Worm (Caenorhabditis elegans) whole organism, L3 larva: Measurements from ENCODE around the gene pfkb-1.2.

Experiments used
- R02D3.7 ChIP-seq: fragments of 150-350 bp; optimal IDR thresholded peaks from 2 replicates; lab custom pipeline; 2014; ENCODE audit warnings: missing biosample characterization, missing genetic modification characterization
- ZK546.5 ChIP-seq: sonication (generic microtip); optimal IDR thresholded peaks from 2 replicates; lab custom pipeline; 2017; ENCODE audit warnings: missing biosample characterization, missing genetic modification characterization
- aly-2 ChIP-seq: fragments of 150-350 bp; optimal IDR thresholded peaks from 2 replicates; lab custom pipeline; 2014; ENCODE audit warnings: missing biosample characterization, missing genetic modification characterization
- ama-1 ChIP-seq: fragments of 150-350 bp; optimal IDR thresholded peaks from 2 replicates; lab custom pipeline; 2018
- ceh-28 ChIP-seq: fragments of 150-350 bp; optimal IDR thresholded peaks from 2 replicates; lab custom pipeline; 2014; ENCODE audit warnings: missing biosample characterization, missing genetic modification reagents, missing genetic modification characterization
- ceh-82 ChIP-seq: fragments of 150-350 bp; optimal IDR thresholded peaks from 2 replicates; lab custom pipeline; 2014; ENCODE audit warnings: missing biosample characterization, missing genetic modification characterization
- daf-12 ChIP-seq: fragments of 150-350 bp; optimal IDR thresholded peaks from 2 replicates; lab custom pipeline; 2014; ENCODE audit warnings: missing biosample characterization, missing genetic modification reagents, missing genetic modification characterization
- egl-27 ChIP-seq: sonication (generic microtip); optimal IDR thresholded peaks from 4 replicates; lab custom pipeline; 2017; ENCODE audit warnings: missing biosample characterization, missing genetic modification reagents, missing genetic modification characterization
- egl-5 ChIP-seq: fragments of 150-350 bp; optimal IDR thresholded peaks from 2 replicates; lab custom pipeline; 2017; ENCODE audit warnings: missing biosample characterization, missing genetic modification reagents, missing genetic modification characterization, inconsistent platforms
- elt-2 ChIP-seq: sonication (generic microtip); optimal IDR thresholded peaks from 2 replicates; lab custom pipeline; 2016; ENCODE audit warnings: missing genetic modification reagents, mild to moderate bottlenecking, missing genetic modification characterization, missing compliant biosample characterization
- elt-3 ChIP-seq, 3 experiments: fragments of 150-350 bp in 1 of 3; sonication (generic microtip) in 2 of 3; optimal IDR thresholded peaks; 2 replicates in 2 of 3; 4 replicates in 1 of 3; lab custom pipeline; 2014 to 2017; ENCODE audit warnings: missing biosample characterization in 3 of 3, missing genetic modification characterization in 3 of 3
- eor-1 ChIP-seq, 2 experiments: fragments of 150-350 bp; optimal IDR thresholded peaks; 2 replicates each; lab custom pipeline; 2014 to 2018; ENCODE audit warnings: missing biosample characterization in 2 of 2, missing genetic modification characterization in 2 of 2
- fkh-10 ChIP-seq: sonication (generic microtip); optimal IDR thresholded peaks from 2 replicates; lab custom pipeline; 2017; ENCODE audit warnings: missing biosample characterization, missing genetic modification reagents, missing genetic modification characterization
- hmg-11 ChIP-seq: sonication (generic microtip); optimal IDR thresholded peaks from 2 replicates; lab custom pipeline; 2016; ENCODE audit warnings: missing genetic modification characterization, missing compliant biosample characterization
- lin-15B ChIP-seq: fragments of 150-350 bp; optimal IDR thresholded peaks from 2 replicates; lab custom pipeline; 2014; ENCODE audit warnings: missing biosample characterization, missing genetic modification characterization
- lin-39 ChIP-seq: fragments of 150-350 bp; optimal IDR thresholded peaks from 2 replicates; lab custom pipeline; 2018; ENCODE audit warnings: missing biosample characterization, missing genetic modification reagents, missing genetic modification characterization
- lsy-12 ChIP-seq: sonication (generic microtip); optimal IDR thresholded peaks from 2 replicates; lab custom pipeline; 2016; ENCODE audit warnings: mild to moderate bottlenecking, missing genetic modification characterization, missing compliant biosample characterization
- mdl-1 ChIP-seq: fragments of 150-350 bp; optimal IDR thresholded peaks from 2 replicates; lab custom pipeline; 2014; ENCODE audit warnings: missing biosample characterization, missing genetic modification characterization
- mml-1 ChIP-seq: fragments of 150-350 bp; sonication (generic microtip); optimal IDR thresholded peaks from 3 replicates; lab custom pipeline; 2014; ENCODE audit warnings: missing biosample characterization, missing genetic modification characterization
- nfya-1 ChIP-seq: sonication (generic microtip); optimal IDR thresholded peaks from 2 replicates; lab custom pipeline; 2017; ENCODE audit warnings: missing genetic modification characterization, mild to moderate bottlenecking, missing compliant biosample characterization, antibody characterized with exemption, moderate library complexity; ENCODE audit not compliant: insufficient read depth
- nhr-11 ChIP-seq: fragments of 150-350 bp; optimal IDR thresholded peaks from 2 replicates; lab custom pipeline; 2014; ENCODE audit warnings: missing biosample characterization, missing genetic modification characterization
- nhr-12 ChIP-seq: fragments of 150-350 bp; optimal IDR thresholded peaks from 2 replicates; lab custom pipeline; 2014; ENCODE audit warnings: missing biosample characterization, missing genetic modification characterization
- nhr-23 ChIP-seq: fragments of 150-350 bp; optimal IDR thresholded peaks from 2 replicates; lab custom pipeline; 2014; ENCODE audit warnings: missing biosample characterization, missing genetic modification reagents, missing genetic modification characterization
- nhr-237 ChIP-seq: fragments of 150-350 bp; optimal IDR thresholded peaks from 2 replicates; lab custom pipeline; 2014; ENCODE audit warnings: missing biosample characterization, missing genetic modification characterization
- nhr-25 ChIP-seq: sonication (generic microtip); optimal IDR thresholded peaks from 2 replicates; lab custom pipeline; 2017; ENCODE audit warnings: missing biosample characterization, missing genetic modification characterization
- nhr-28 ChIP-seq: fragments of 150-350 bp; optimal IDR thresholded peaks from 2 replicates; lab custom pipeline; 2014; ENCODE audit warnings: missing biosample characterization, missing genetic modification characterization
- nhr-43 ChIP-seq: sonication (generic microtip); optimal IDR thresholded peaks from 2 replicates; lab custom pipeline; 2016; ENCODE audit warnings: mild to moderate bottlenecking, missing genetic modification characterization, missing compliant biosample characterization; ENCODE audit not compliant: poor library complexity, severe bottlenecking
- nhr-67 ChIP-seq: fragments of 150-350 bp; optimal IDR thresholded peaks from 2 replicates; lab custom pipeline; 2014; ENCODE audit warnings: missing biosample characterization, missing genetic modification characterization
- nhr-76 ChIP-seq: fragments of 150-350 bp; sonication (generic microtip); optimal IDR thresholded peaks from 5 replicates; lab custom pipeline; 2014; ENCODE audit warnings: missing biosample characterization, missing genetic modification characterization
- nhr-77 ChIP-seq: fragments of 150-350 bp; optimal IDR thresholded peaks from 2 replicates; lab custom pipeline; 2014; ENCODE audit warnings: missing biosample characterization, missing genetic modification characterization
- pha-4 ChIP-seq: fragments of 150-350 bp; optimal IDR thresholded peaks from 2 replicates; lab custom pipeline; 2014; ENCODE audit warnings: missing biosample characterization, missing genetic modification reagents, missing genetic modification characterization
- sea-2 ChIP-seq: fragments of 150-350 bp; sonication (generic microtip); optimal IDR thresholded peaks from 4 replicates; lab custom pipeline; 2014; ENCODE audit warnings: missing biosample characterization, missing genetic modification reagents, missing genetic modification characterization
- skn-1 ChIP-seq: fragments of 150-350 bp; optimal IDR thresholded peaks from 2 replicates; lab custom pipeline; 2014; ENCODE audit warnings: missing biosample characterization, missing genetic modification characterization
- snpc-4 ChIP-seq: fragments of 150-350 bp; optimal IDR thresholded peaks from 2 replicates; lab custom pipeline; 2014; ENCODE audit warnings: missing biosample characterization, missing genetic modification characterization
- tbx-2 ChIP-seq: sonication (generic microtip); optimal IDR thresholded peaks from 2 replicates; lab custom pipeline; 2016; ENCODE audit warnings: mild to moderate bottlenecking, missing genetic modification characterization, missing compliant biosample characterization
- ztf-11 ChIP-seq: fragments of 150-350 bp; optimal IDR thresholded peaks from 2 replicates; lab custom pipeline; 2014; ENCODE audit warnings: missing biosample characterization, missing genetic modification characterization
- ztf-4 ChIP-seq: fragments of 150-350 bp; optimal IDR thresholded peaks from 2 replicates; lab custom pipeline; 2014; ENCODE audit warnings: missing biosample characterization, missing genetic modification characterization

Gene pfkb-1.2

DNA sequence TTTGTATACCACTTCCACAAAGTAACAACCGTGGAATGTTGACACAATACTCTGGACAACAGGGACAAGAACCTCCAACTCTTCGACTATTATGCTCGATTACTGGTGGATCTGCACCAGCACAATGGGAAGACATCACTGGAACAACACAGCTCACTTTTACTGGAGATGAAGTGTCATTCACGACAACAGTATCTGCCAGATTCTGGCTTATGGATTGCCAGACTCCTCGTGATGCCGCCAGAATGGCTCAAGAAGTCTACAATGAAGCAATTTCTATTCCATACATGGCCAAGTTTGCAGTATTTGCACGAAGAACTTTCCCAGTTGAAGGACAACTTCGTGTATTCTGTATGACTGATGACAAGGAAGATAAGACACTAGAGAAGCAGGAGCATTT lies 41.5 kb downstream of the pfkb-1.2 start:
- TF ChIP-seq eor-1 (tag; optimal IDR thresholded peaks at IDR 0.05; lab: Kevin White, UChicago) (no peak), nhr-11 (no peak), nhr-67 (tag; lab: Kevin White, UChicago) (no peak), nhr-43 (no peak), ZK546.5 (tag; lab: Kevin White, UChicago) (no peak), mml-1 (no peak), nhr-77 (tag; lab: Kevin White, UChicago) (no peak), lin-15B (no peak), nhr-28 (tag; lab: Kevin White, UChicago) (no peak), egl-27 (tag; lab: Kevin White, UChicago) (no peak), ztf-11 (tag; lab: Kevin White, UChicago) (no peak), elt-2 (no peak), egl-5 (tag; lab: Kevin White, UChicago) (no peak), tbx-2 (tag; lab: Kevin White, UChicago) (no peak), R02D3.7 (tag; lab: Kevin White, UChicago) (no peak), fkh-10 (GFP tag; lab: Kevin White, UChicago) (no peak)

DNA sequence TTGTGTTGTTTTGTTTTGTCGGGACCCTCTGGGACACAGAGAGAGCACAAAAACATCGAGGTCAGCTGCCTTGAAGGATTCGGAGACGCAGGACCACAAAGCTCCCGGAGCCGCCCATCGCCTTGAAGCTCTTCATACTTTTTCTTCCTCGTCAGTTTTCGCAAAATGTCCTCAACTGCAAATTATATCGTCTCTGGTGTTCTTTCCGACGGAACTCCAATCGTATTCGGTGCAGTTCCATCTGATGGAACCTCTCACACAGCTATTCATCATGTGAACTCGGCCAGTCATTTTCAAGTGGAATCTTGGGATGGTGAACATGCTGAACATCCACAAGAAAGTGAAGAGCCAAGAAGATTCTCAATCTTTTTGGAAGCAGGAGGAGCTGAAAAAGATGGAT lies 43.7 kb downstream of the pfkb-1.2 start:
- TF ChIP-seq pha-4 (tag; lab: Kevin White, UChicago) (no peak), eor-1 (tag; optimal IDR thresholded peaks at IDR 0.05; lab: Kevin White, UChicago) (no peak), lin-39 (tag; lab: Kevin White, UChicago) (peak; percentile 8)

DNA sequence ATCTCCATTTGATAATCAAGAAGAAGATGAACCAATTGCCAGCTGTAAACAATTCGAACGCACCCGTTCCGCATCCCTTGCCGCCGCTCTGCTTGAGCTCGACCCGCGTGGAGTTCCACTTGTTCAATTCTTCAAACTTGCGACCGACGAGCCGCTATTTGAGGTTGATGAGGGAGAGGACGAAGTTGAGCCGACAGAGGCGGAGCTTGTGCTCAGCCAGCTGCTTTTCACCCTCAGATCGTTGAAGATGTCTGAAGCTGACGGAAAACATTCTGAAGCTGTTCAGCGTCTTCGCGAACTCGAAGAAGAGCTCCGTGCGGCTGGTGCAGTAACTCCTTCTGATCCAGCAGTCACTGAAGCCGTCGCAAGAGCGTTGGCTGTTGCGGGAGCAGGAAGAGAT lies 44.1 kb downstream of the pfkb-1.2 start:
- TF ChIP-seq aly-2 (tag; lab: Kevin White, UChicago) (peak; percentile 1), ceh-28 (tag; lab: Kevin White, UChicago) (no peak), ama-1 (lab: Kevin White, UChicago) (peak; percentile 39)

DNA sequence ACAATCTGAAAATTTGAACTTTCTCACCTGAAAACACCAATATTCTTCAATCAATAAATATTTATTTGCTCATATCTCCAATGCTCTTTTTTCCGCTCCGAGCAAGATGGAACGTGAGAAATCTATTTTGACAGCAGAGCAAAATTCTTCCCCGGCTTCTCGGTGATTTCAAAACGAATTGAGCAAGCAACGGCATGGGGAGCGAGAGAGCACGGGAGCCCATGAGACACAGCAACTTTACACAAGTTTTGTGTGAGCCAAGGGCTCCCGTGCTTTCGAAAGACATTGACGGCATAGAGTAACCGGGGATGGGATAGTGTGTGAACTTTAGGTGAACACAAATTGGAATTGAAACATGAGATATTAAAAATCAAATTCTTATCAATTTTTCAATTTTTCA lies 45.1 kb downstream of the pfkb-1.2 start:
- TF ChIP-seq tbx-2 (tag; lab: Kevin White, UChicago) (no peak), mml-1 (no peak), snpc-4 (tag; lab: Kevin White, UChicago) (no peak), ztf-4 (tag; lab: Kevin White, UChicago) (no peak), nhr-23 (tag; lab: Kevin White, UChicago) (no peak), elt-3 (tag; optimal IDR thresholded peaks at IDR 0.05; lab: Kevin White, UChicago) (no peak), ceh-28 (tag; lab: Kevin White, UChicago) (no peak), egl-5 (tag; lab: Kevin White, UChicago) (no peak), nhr-12 (tag; lab: Kevin White, UChicago) (no peak), mdl-1 (tag; lab: Kevin White, UChicago) (no peak), ZK546.5 (tag; lab: Kevin White, UChicago) (no peak), nhr-77 (tag; lab: Kevin White, UChicago) (no peak), lsy-12 (tag; lab: Kevin White, UChicago) (no peak), nfya-1 (no peak), nhr-76 (no peak), sea-2 (GFP tag; lab: Kevin White, UChicago) (no peak), lin-15B (no peak), ama-1 (lab: Kevin White, UChicago) (no peak), lin-39 (tag; lab: Kevin White, UChicago) (no peak)

DNA sequence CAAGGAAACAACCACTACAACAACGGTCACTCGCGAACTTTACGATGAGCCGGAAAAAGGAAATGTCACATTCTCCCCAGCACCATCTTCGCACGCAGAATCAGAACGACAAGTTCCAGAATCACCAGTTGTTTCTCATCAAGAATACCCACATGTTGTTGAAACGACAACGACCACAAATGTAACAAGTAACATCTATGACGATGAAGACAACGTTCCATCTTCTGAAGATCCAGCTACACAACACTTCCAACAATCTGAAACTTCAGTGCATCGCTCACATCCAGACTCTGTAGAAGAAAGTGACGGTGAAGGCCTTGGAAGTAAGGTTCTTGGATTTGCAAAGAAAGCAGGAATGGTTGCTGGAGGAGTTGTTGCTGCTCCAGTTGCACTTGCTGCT lies 48.8 kb downstream of the pfkb-1.2 start:
- TF ChIP-seq egl-5 (tag; lab: Kevin White, UChicago): no peak
- no peak for TF ChIP-seq daf-12 (tag; lab: Kevin White, UChicago)
- no peak for TF ChIP-seq R02D3.7 (tag; lab: Kevin White, UChicago)
- TF ChIP-seq pha-4 (tag; lab: Kevin White, UChicago): no peak
- TF ChIP-seq elt-3 (tag; optimal IDR thresholded peaks at IDR 0.05; lab: Kevin White, UChicago): no peak
- TF ChIP-seq ceh-82 (tag; lab: Kevin White, UChicago): no peak
- no peak for TF ChIP-seq hmg-11 (tag; lab: Kevin White, UChicago)
- no peak for TF ChIP-seq nhr-25 (tag; lab: Kevin White, UChicago)
- no peak for TF ChIP-seq nhr-237 (tag; lab: Kevin White, UChicago)
- no peak for TF ChIP-seq fkh-10 (GFP tag; lab: Kevin White, UChicago)
- no peak for TF ChIP-seq snpc-4 (tag; lab: Kevin White, UChicago)
- TF ChIP-seq ztf-4 (tag; lab: Kevin White, UChicago): no peak
- no peak for TF ChIP-seq eor-1 (tag; optimal IDR thresholded peaks at IDR 0.05; lab: Kevin White, UChicago)
- no peak for TF ChIP-seq skn-1
- TF ChIP-seq nhr-43: no peak
- TF ChIP-seq, all 47 proteins: peak for 0
